Worm (Caenorhabditis elegans) whole organism, late embryonic: ENCODE results near the gene F53F1.6.

Experiments used
- ama-1 ChIP-seq: fragments of 150-350 bp; optimal IDR thresholded peaks from 2 replicates; lab custom pipeline; 2014
- ceh-14 ChIP-seq: sonication (generic microtip); optimal IDR thresholded peaks from 2 replicates; lab custom pipeline; 2016; ENCODE audit warnings: missing genotype, missing genetic modification characterization, missing compliant biosample characterization
- ceh-22 ChIP-seq: sonication (generic microtip); optimal IDR thresholded peaks from 2 replicates; lab custom pipeline; 2017; ENCODE audit warnings: missing biosample characterization, missing genetic modification characterization
- ceh-48 ChIP-seq: sonication (generic microtip); optimal IDR thresholded peaks from 2 replicates; lab custom pipeline; 2016; ENCODE audit warnings: missing genetic modification characterization, inconsistent platforms, missing compliant biosample characterization
- fax-1 ChIP-seq: sonication (generic microtip); optimal IDR thresholded peaks from 2 replicates; lab custom pipeline; 2016; ENCODE audit warnings: missing genotype, missing genetic modification characterization, missing compliant biosample characterization
- fkh-10 ChIP-seq: fragments of 150-350 bp; optimal IDR thresholded peaks from 2 replicates; lab custom pipeline; 2014; ENCODE audit warnings: missing biosample characterization, missing genetic modification reagents, missing genetic modification characterization
- hlh-6 ChIP-seq: sonication (generic microtip); optimal IDR thresholded peaks from 2 replicates; lab custom pipeline; 2016; ENCODE audit warnings: missing genotype, missing genetic modification characterization, missing compliant biosample characterization
- pha-4 ChIP-seq: fragments of 150-350 bp; optimal IDR thresholded peaks from 2 replicates; lab custom pipeline; 2018; ENCODE audit warnings: missing biosample characterization, missing genetic modification reagents, missing genetic modification characterization
- pqm-1 ChIP-seq: sonication (generic microtip); optimal IDR thresholded peaks from 2 replicates; lab custom pipeline; 2016; ENCODE audit warnings: missing genetic modification characterization, missing compliant biosample characterization
- sox-2 ChIP-seq: fragments of 200-800 bp; sonication (Bioruptor generic); IDR thresholded peaks from 2 replicates; pipeline ENCODE4 v1.3.6; 2022; ENCODE audit warnings: missing genetic modification reagents, missing genetic modification characterization, missing compliant biosample characterization
- tbx-2 ChIP-seq: sonication (generic microtip); optimal IDR thresholded peaks from 2 replicates; lab custom pipeline; 2016; ENCODE audit warnings: missing genetic modification characterization, missing compliant biosample characterization
- unc-55 ChIP-seq: sonication (generic microtip); optimal IDR thresholded peaks from 2 replicates; lab custom pipeline; 2017; ENCODE audit warnings: missing biosample characterization, missing genetic modification reagents, missing genetic modification characterization

ce11 chrV:13462974-13463373 is 45.6 kb upstream of the F53F1.6 start, which contains the start of gene frm-10:
- TF ChIP-seq tbx-2 (tag; lab: Kevin White, UChicago) = no peak
- no peak for TF ChIP-seq ama-1 (lab: Kevin White, UChicago)
- no peak for TF ChIP-seq ceh-22 (tag; lab: Kevin White, UChicago)
- TF ChIP-seq ceh-14 (tag; lab: Kevin White, UChicago) = no peak
- no peak for TF ChIP-seq fax-1 (tag; lab: Kevin White, UChicago)
- no peak for TF ChIP-seq fkh-10 (GFP tag; lab: Kevin White, UChicago)
- no peak for TF ChIP-seq pha-4 (tag; lab: Kevin White, UChicago)
- no peak for TF ChIP-seq sox-2 (GFP tag; lab: Robert Waterston, UW)
- no peak for TF ChIP-seq hlh-6
- no peak for TF ChIP-seq ceh-48 (tag; lab: Kevin White, UChicago)
- peak; percentile 75 for TF ChIP-seq pqm-1 (tag; lab: Kevin White, UChicago)
- TF ChIP-seq unc-55 (GFP tag; lab: Kevin White, UChicago) = no peak
